In the genomic region with DNA sequence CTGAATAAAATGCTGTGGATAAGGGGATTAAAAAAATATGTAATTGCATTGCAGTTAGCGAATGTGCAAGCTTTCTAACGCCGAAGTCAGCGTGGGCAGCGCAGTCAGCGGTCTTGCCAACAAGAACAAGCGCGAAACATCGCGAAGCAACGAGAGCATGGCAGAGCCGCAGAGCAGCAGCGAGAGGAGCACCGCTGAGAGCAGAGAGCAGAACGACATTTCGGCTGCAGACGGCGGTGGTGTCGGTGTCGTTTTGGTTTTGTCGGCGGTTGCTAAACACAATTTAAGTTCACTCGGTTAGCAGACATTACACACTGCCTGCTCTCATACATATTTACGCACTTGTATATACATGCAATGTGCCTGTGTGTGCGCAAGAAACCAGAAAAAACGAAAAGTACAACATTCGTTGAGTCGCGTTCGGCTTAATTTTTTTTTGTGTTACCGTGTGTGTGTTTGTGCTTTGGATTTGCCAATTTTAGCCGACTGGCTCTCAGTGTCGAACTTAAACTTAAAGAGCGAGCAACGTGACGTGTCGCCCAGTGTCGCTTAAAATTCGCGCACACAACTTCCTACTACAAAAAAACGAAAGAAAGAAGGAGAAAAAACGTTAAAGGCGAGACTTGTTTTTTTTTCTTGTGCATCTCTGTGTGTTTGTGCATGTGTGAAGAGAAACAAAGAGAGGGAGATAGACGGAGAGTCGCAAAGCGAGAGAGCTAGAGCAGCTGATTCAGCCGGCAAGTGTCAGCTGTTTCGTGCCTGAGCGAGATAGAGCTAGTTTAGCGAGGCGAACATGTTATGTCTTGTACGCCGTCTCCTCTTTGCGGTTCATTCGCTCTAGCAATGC, we compare ENCODE assay signal across 1 fruit fly cellular context.
TF ChIP-seq lines count a peak whose summit lies in the region.

No protein-coding gene starts in this region.

TF ChIP-seq in whole organism, embryonic, 481 proteins besides CTCF, POLR2A, EP300 and RAD21 (continued from another document and continues in another):
- TF ChIP-seq CG32767 (GFP tag; IDR thresholded peaks at IDR 0.05; lab: Robert Waterston, UW) = no peak
- TF ChIP-seq scrt (GFP tag; optimal IDR thresholded peaks at IDR 0.05; lab: Kevin White, UChicago) = no peak
- no peak for TF ChIP-seq pfk (GFP tag; optimal IDR thresholded peaks at IDR 0.05; lab: Kevin White, UChicago)
- TF ChIP-seq CG33557 (GFP tag; optimal IDR thresholded peaks at IDR 0.05; lab: Kevin White, UChicago) = no peak
- no peak for TF ChIP-seq Hey (tag; optimal IDR thresholded peaks at IDR 0.05; lab: Kevin White, UChicago)
- TF ChIP-seq crp (GFP tag; optimal IDR thresholded peaks at IDR 0.05; lab: Kevin White, UChicago) = peak; percentile 51 to 84
- TF ChIP-seq CG1603 (tag; optimal IDR thresholded peaks at IDR 0.05; lab: Kevin White, UChicago) = no peak
- no peak for TF ChIP-seq hb (GFP tag; IDR thresholded peaks at IDR 0.05; lab: Robert Waterston, UW; ENCODE audit: partially characterized antibody)
- no peak for TF ChIP-seq CG18476 (GFP tag; optimal IDR thresholded peaks at IDR 0.05; lab: Kevin White, UChicago)
- TF ChIP-seq CG32772 (GFP tag; IDR thresholded peaks at IDR 0.05; lab: Robert Waterston, UW) = peak; percentile 42; the same call in 1 of the 2 replicates
- TF ChIP-seq Jarid2 (GFP tag; optimal IDR thresholded peaks at IDR 0.05; lab: Kevin White, UChicago) = peak; percentile 61
- peak; percentile 84 for TF ChIP-seq Deaf1 (tag; optimal IDR thresholded peaks at IDR 0.05; lab: Kevin White, UChicago)
- no peak for TF ChIP-seq CkIIα-i1 (GFP tag; IDR thresholded peaks at IDR 0.05; lab: Robert Waterston, UW)
- no peak for TF ChIP-seq fru (optimal IDR thresholded peaks at IDR 0.05; lab: Kevin White, UChicago)
- TF ChIP-seq cwo (GFP tag; optimal IDR thresholded peaks at IDR 0.05; lab: Kevin White, UChicago) = peak; percentile 2
- peak; percentile 45; the same call in 1 of the 2 replicates for TF ChIP-seq Rfx (GFP tag; IDR thresholded peaks at IDR 0.05; lab: Robert Waterston, UW)
- TF ChIP-seq btn (GFP tag; optimal IDR thresholded peaks at IDR 0.05; lab: Kevin White, UChicago) = no peak
- no peak for TF ChIP-seq slou (GFP tag; optimal IDR thresholded peaks at IDR 0.05; lab: Kevin White, UChicago)
- TF ChIP-seq br (optimal IDR thresholded peaks at IDR 0.05; lab: Kevin White, UChicago) = no peak
- TF ChIP-seq Myb (GFP tag; optimal IDR thresholded peaks at IDR 0.05; lab: Kevin White, UChicago) = no peak
- no peak for TF ChIP-seq CG13123 (GFP tag; optimal IDR thresholded peaks at IDR 0.05; lab: Kevin White, UChicago)
- no peak for TF ChIP-seq H2.0 (GFP tag; IDR thresholded peaks at IDR 0.05; lab: Robert Waterston, UW)
- TF ChIP-seq lilli (GFP tag; optimal IDR thresholded peaks at IDR 0.05; lab: Kevin White, UChicago) = no peak
- TF ChIP-seq CG10959 (GFP tag; IDR thresholded peaks at IDR 0.05; lab: Robert Waterston, UW) = no peak
- no peak for TF ChIP-seq CG7372 (GFP tag; IDR thresholded peaks at IDR 0.05; lab: Robert Waterston, UW)
- no peak for TF ChIP-seq CG3838 (GFP tag; optimal IDR thresholded peaks at IDR 0.05; lab: Kevin White, UChicago)
- TF ChIP-seq ro (GFP tag; IDR thresholded peaks at IDR 0.05; lab: Robert Waterston, UW) = no peak
- TF ChIP-seq Six4 (GFP tag; optimal IDR thresholded peaks at IDR 0.05; lab: Kevin White, UChicago) = no peak
- no peak for TF ChIP-seq CG1233 (GFP tag; optimal IDR thresholded peaks at IDR 0.05; lab: Kevin White, UChicago)
- peak; percentile 24 for TF ChIP-seq nerfin-1 (tag; optimal IDR thresholded peaks at IDR 0.05; lab: Kevin White, UChicago)
- no peak for TF ChIP-seq CG9817 (tag; optimal IDR thresholded peaks at IDR 0.05; lab: Kevin White, UChicago)
- no peak for TF ChIP-seq Bdp1 (GFP tag; optimal IDR thresholded peaks at IDR 0.05; lab: Kevin White, UChicago)
- no peak for TF ChIP-seq CG11560 (tag; IDR thresholded peaks at IDR 0.05; lab: Robert Waterston, UW)
- no peak for TF ChIP-seq stc (GFP tag; IDR thresholded peaks at IDR 0.05; lab: Robert Waterston, UW)
- TF ChIP-seq Xbp1 (GFP tag; optimal IDR thresholded peaks at IDR 0.05; lab: Kevin White, UChicago) = peak; percentile 37
- no peak for TF ChIP-seq HLH54F (GFP tag; optimal IDR thresholded peaks at IDR 0.05; lab: Kevin White, UChicago)
- TF ChIP-seq tna (GFP tag; IDR thresholded peaks at IDR 0.05; lab: Robert Waterston, UW; ENCODE audit: partially characterized antibody) = no peak
- no peak; the same call in 1 of the 2 replicates for TF ChIP-seq vvl (GFP tag; IDR thresholded peaks at IDR 0.05; lab: Robert Waterston, UW)
- TF ChIP-seq schlank (tag; optimal IDR thresholded peaks at IDR 0.05; lab: Kevin White, UChicago) = no peak
- no peak for TF ChIP-seq en (GFP tag; optimal IDR thresholded peaks at IDR 0.05; lab: Kevin White, UChicago)
- no peak for TF ChIP-seq CG17802 (tag; optimal IDR thresholded peaks at IDR 0.05; lab: Kevin White, UChicago)
- no peak for TF ChIP-seq Antp (GFP tag; optimal IDR thresholded peaks at IDR 0.05; lab: Kevin White, UChicago)
- no peak for TF ChIP-seq chm (GFP tag; IDR thresholded peaks at IDR 0.05; lab: Robert Waterston, UW)
- no peak for TF ChIP-seq fd96Cb (tag; optimal IDR thresholded peaks at IDR 0.05; lab: Kevin White, UChicago)
- TF ChIP-seq CG2199 (GFP tag; IDR thresholded peaks at IDR 0.05; lab: Robert Waterston, UW) = peak; percentile 18; the same call in 1 of the 3 replicates
- TF ChIP-seq abd-A (tag; optimal IDR thresholded peaks at IDR 0.05; lab: Kevin White, UChicago) = peak; percentile 68
- TF ChIP-seq CG17912 (GFP tag; optimal IDR thresholded peaks at IDR 0.05; lab: Kevin White, UChicago) = no peak
- no peak for TF ChIP-seq unc-4 (GFP tag; IDR thresholded peaks at IDR 0.05; lab: Robert Waterston, UW; ENCODE audit: partially characterized antibody)
- TF ChIP-seq CG9609 (GFP tag; optimal IDR thresholded peaks at IDR 0.05; lab: Kevin White, UChicago) = no peak
- no peak for TF ChIP-seq CG9727 (GFP tag; optimal IDR thresholded peaks at IDR 0.05; lab: Kevin White, UChicago)
- peak; percentile 75 for TF ChIP-seq corto (GFP tag; optimal IDR thresholded peaks at IDR 0.05; lab: Kevin White, UChicago)
- no peak for TF ChIP-seq CG2875 (GFP tag; optimal IDR thresholded peaks at IDR 0.05; lab: Kevin White, UChicago)
- no peak for TF ChIP-seq pita (GFP tag; optimal IDR thresholded peaks at IDR 0.05; lab: Kevin White, UChicago)
- peak in 1 of 2 experiments; percentile 2 for TF ChIP-seq Hr51 (GFP tag; optimal IDR thresholded peaks at IDR 0.05; lab: Kevin White, UChicago)
- no peak for TF ChIP-seq Opbp (GFP tag; IDR thresholded peaks at IDR 0.05; lab: Robert Waterston, UW; ENCODE audit: partially characterized antibody)
- TF ChIP-seq seq (GFP tag; IDR thresholded peaks at IDR 0.05; lab: Robert Waterston, UW) = peak; percentile 38; the same call in 1 of the 2 replicates
- TF ChIP-seq CG11085 (GFP tag; IDR thresholded peaks at IDR 0.05; lab: Robert Waterston, UW) = no peak
- TF ChIP-seq tgo (GFP tag; IDR thresholded peaks at IDR 0.05; lab: Robert Waterston, UW) = no peak
- TF ChIP-seq Hr3 (GFP tag; optimal IDR thresholded peaks at IDR 0.05; lab: Kevin White, UChicago) = no peak
- peak; percentile 8 for TF ChIP-seq CG13624 (GFP tag; optimal IDR thresholded peaks at IDR 0.05; lab: Kevin White, UChicago)
- no peak for TF ChIP-seq dmrt99B (tag; optimal IDR thresholded peaks at IDR 0.05; lab: Kevin White, UChicago)
- no peak for TF ChIP-seq Rx (GFP tag; IDR thresholded peaks at IDR 0.05; lab: Robert Waterston, UW)
- TF ChIP-seq chn (GFP tag; optimal IDR thresholded peaks at IDR 0.05; lab: Kevin White, UChicago) = no peak
- TF ChIP-seq pan (optimal IDR thresholded peaks at IDR 0.05; lab: Kevin White, UChicago) = no peak
- TF ChIP-seq pan (GFP tag; optimal IDR thresholded peaks at IDR 0.05 in 1 of 2, IDR thresholded peaks at IDR 0.05 in 1 of 2) = no peak
- TF ChIP-seq fd64A (GFP tag; optimal IDR thresholded peaks at IDR 0.05; lab: Kevin White, UChicago) = no peak
- no peak for TF ChIP-seq Mad (GFP tag; optimal IDR thresholded peaks at IDR 0.05; lab: Kevin White, UChicago)
- TF ChIP-seq insv (GFP tag; optimal IDR thresholded peaks at IDR 0.05; lab: Kevin White, UChicago) = no peak
- no peak for TF ChIP-seq sens-2 (GFP tag; IDR thresholded peaks at IDR 0.05; lab: Robert Waterston, UW)
- TF ChIP-seq ash1 (GFP tag; optimal IDR thresholded peaks at IDR 0.05; lab: Kevin White, UChicago) = no peak
- TF ChIP-seq CG9437 (GFP tag; optimal IDR thresholded peaks at IDR 0.05; lab: Kevin White, UChicago) = no peak
- no peak for TF ChIP-seq CG10565 (GFP tag; optimal IDR thresholded peaks at IDR 0.05; lab: Kevin White, UChicago)
- TF ChIP-seq CG3163 (GFP tag; optimal IDR thresholded peaks at IDR 0.05; lab: Kevin White, UChicago) = peak; percentile 64
- TF ChIP-seq danr (GFP tag; IDR thresholded peaks at IDR 0.05; lab: Robert Waterston, UW) = no peak
- TF ChIP-seq Oaz (GFP tag; IDR thresholded peaks at IDR 0.05; lab: Robert Waterston, UW) = no peak
- no peak for TF ChIP-seq Nf-YA (GFP tag; IDR thresholded peaks at IDR 0.05; lab: Robert Waterston, UW)
- no peak for TF ChIP-seq CG8089 (GFP tag; optimal IDR thresholded peaks at IDR 0.05; lab: Kevin White, UChicago)
- no peak for TF ChIP-seq mld (GFP tag; IDR thresholded peaks at IDR 0.05; lab: Robert Waterston, UW; ENCODE audit: partially characterized antibody)
- peak; percentile 3 for TF ChIP-seq CG6683 (GFP tag; optimal IDR thresholded peaks at IDR 0.05; lab: Kevin White, UChicago)
- TF ChIP-seq CG11504 (tag; optimal IDR thresholded peaks at IDR 0.05; lab: Kevin White, UChicago) = no peak
- TF ChIP-seq CG6854 (GFP tag; optimal IDR thresholded peaks at IDR 0.05; lab: Kevin White, UChicago) = no peak
- TF ChIP-seq emc (GFP tag; optimal IDR thresholded peaks at IDR 0.05; lab: Kevin White, UChicago) = no peak
- peak; percentile 24 for TF ChIP-seq CG12299 (tag; optimal IDR thresholded peaks at IDR 0.05; lab: Kevin White, UChicago)
- no peak for TF ChIP-seq ttk (GFP tag; IDR thresholded peaks at IDR 0.05; lab: Robert Waterston, UW)
- no peak for TF ChIP-seq NC2β (GFP tag; optimal IDR thresholded peaks at IDR 0.05; lab: Kevin White, UChicago)
- TF ChIP-seq grn (GFP tag; optimal IDR thresholded peaks at IDR 0.05; lab: Kevin White, UChicago) = no peak
- peak; percentile 8; the same call in 1 of the 2 replicates for TF ChIP-seq CG32532 (GFP tag; IDR thresholded peaks at IDR 0.05; lab: Robert Waterston, UW)
- TF ChIP-seq sc (optimal IDR thresholded peaks at IDR 0.05; lab: Kevin White, UChicago) = no peak
- no peak for TF ChIP-seq sc (GFP tag; optimal IDR thresholded peaks at IDR 0.05; lab: Kevin White, UChicago)
- no peak for TF ChIP-seq Dp (GFP tag; optimal IDR thresholded peaks at IDR 0.05; lab: Kevin White, UChicago)
- TF ChIP-seq ab (GFP tag; optimal IDR thresholded peaks at IDR 0.05; lab: Kevin White, UChicago) = no peak
- TF ChIP-seq wek (GFP tag; optimal IDR thresholded peaks at IDR 0.05; lab: Kevin White, UChicago) = no peak
- TF ChIP-seq slbo (GFP tag; IDR thresholded peaks at IDR 0.05; lab: Robert Waterston, UW) = no peak
- no peak for TF ChIP-seq CG1024 (GFP tag; IDR thresholded peaks at IDR 0.05; lab: Robert Waterston, UW)
- peak; percentile 82 for TF ChIP-seq CG1832 (GFP tag; optimal IDR thresholded peaks at IDR 0.05; lab: Kevin White, UChicago)
- no peak for TF ChIP-seq CG3847 (GFP tag; IDR thresholded peaks at IDR 0.05; lab: Robert Waterston, UW)
- no peak for TF ChIP-seq Sin3A (optimal IDR thresholded peaks at IDR 0.05; lab: Kevin White, UChicago)
- no peak for TF ChIP-seq salm (tag; optimal IDR thresholded peaks at IDR 0.05; lab: Kevin White, UChicago)
- no peak for TF ChIP-seq TFAM (GFP tag; optimal IDR thresholded peaks at IDR 0.05; lab: Kevin White, UChicago)
- TF ChIP-seq NFAT (GFP tag; IDR thresholded peaks at IDR 0.05; lab: Robert Waterston, UW) = no peak
- peak; percentile 72 for TF ChIP-seq lbe (GFP tag; optimal IDR thresholded peaks at IDR 0.05; lab: Kevin White, UChicago)
- TF ChIP-seq CG12219 (GFP tag; optimal IDR thresholded peaks at IDR 0.05; lab: Kevin White, UChicago) = no peak
- TF ChIP-seq ci (GFP tag; IDR thresholded peaks at IDR 0.05; lab: Robert Waterston, UW) = no peak; the same call in 2 of the 3 replicates
- TF ChIP-seq exex (tag; optimal IDR thresholded peaks at IDR 0.05; lab: Kevin White, UChicago) = no peak
- no peak for TF ChIP-seq ATbp (GFP tag; optimal IDR thresholded peaks at IDR 0.05; lab: Kevin White, UChicago)
- TF ChIP-seq Side (GFP tag; optimal IDR thresholded peaks at IDR 0.05; lab: Kevin White, UChicago) = no peak
- no peak for TF ChIP-seq CG11398 (GFP tag; optimal IDR thresholded peaks at IDR 0.05; lab: Kevin White, UChicago)
- no peak for TF ChIP-seq jing (GFP tag; optimal IDR thresholded peaks at IDR 0.05; lab: Kevin White, UChicago)
- TF ChIP-seq her (GFP tag; optimal IDR thresholded peaks at IDR 0.05; lab: Kevin White, UChicago) = no peak
- peak; percentile 81 for TF ChIP-seq pros (GFP tag; optimal IDR thresholded peaks at IDR 0.05; lab: Kevin White, UChicago)
- TF ChIP-seq CG11723 (GFP tag; optimal IDR thresholded peaks at IDR 0.05; lab: Kevin White, UChicago) = no peak
- no peak for TF ChIP-seq prd (optimal IDR thresholded peaks at IDR 0.05; lab: Kevin White, UChicago)
- TF ChIP-seq prd (GFP tag; IDR thresholded peaks at IDR 0.05; lab: Robert Waterston, UW) = no peak
- no peak for TF ChIP-seq CG17186 (GFP tag; optimal IDR thresholded peaks at IDR 0.05; lab: Kevin White, UChicago)
- peak; percentile 15 for TF ChIP-seq CG4328 (GFP tag; optimal IDR thresholded peaks at IDR 0.05; lab: Kevin White, UChicago)
- TF ChIP-seq Adf1 (GFP tag; IDR thresholded peaks at IDR 0.05; lab: Robert Waterston, UW) = peak; percentile 85
- TF ChIP-seq Abd-B (GFP tag; optimal IDR thresholded peaks at IDR 0.05; lab: Kevin White, UChicago) = no peak
- no peak for TF ChIP-seq CG4730 (GFP tag; IDR thresholded peaks at IDR 0.05; lab: Robert Waterston, UW)
- TF ChIP-seq HLH3B (GFP tag; IDR thresholded peaks at IDR 0.05; lab: Robert Waterston, UW) = no peak
- TF ChIP-seq Dref (GFP tag; IDR thresholded peaks at IDR 0.05; lab: Robert Waterston, UW) = no peak
- TF ChIP-seq otp (GFP tag; IDR thresholded peaks at IDR 0.05; lab: Robert Waterston, UW) = no peak
- no peak for TF ChIP-seq CG5953 (GFP tag; IDR thresholded peaks at IDR 0.05; lab: Robert Waterston, UW)
- TF ChIP-seq CG3065 (GFP tag; optimal IDR thresholded peaks at IDR 0.05; lab: Kevin White, UChicago) = no peak
- TF ChIP-seq Nf-YB (GFP tag; optimal IDR thresholded peaks at IDR 0.05; lab: Kevin White, UChicago) = no peak
- no peak for TF ChIP-seq Poxn (GFP tag; IDR thresholded peaks at IDR 0.05; lab: Robert Waterston, UW)
- TF ChIP-seq tx (GFP tag; optimal IDR thresholded peaks at IDR 0.05; lab: Kevin White, UChicago) = no peak
- no peak for TF ChIP-seq Camta (GFP tag; optimal IDR thresholded peaks at IDR 0.05; lab: Kevin White, UChicago)
- no peak for TF ChIP-seq CG11093 (GFP tag; IDR thresholded peaks at IDR 0.05; lab: Robert Waterston, UW)
